Worm (Caenorhabditis elegans): ENCODE data around the gene rab-19.

ce11 chrIV:13390770-13391169, 6.6 kb upstream of the rab-19 start:
- TF ChIP-seq snpc-4 (tag; optimal IDR thresholded peaks at IDR 0.05) (no peak), nhr-28 (tag; optimal IDR thresholded peaks at IDR 0.05) (no peak), nhr-76 (tag; optimal IDR thresholded peaks at IDR 0.05) (no peak), unc-62 (GFP tag; optimal IDR thresholded peaks at IDR 0.05) (no peak), sptf-1 (tag; optimal IDR thresholded peaks at IDR 0.05) (no peak), elt-3 (tag; optimal IDR thresholded peaks at IDR 0.05) (no peak)
